Fruit fly (Drosophila melanogaster) whole organism, prepupa: ENCODE results near the gene Obp93a.

ENCODE experiments used
- Blimp-1 ChIP-seq: fragments of 200-800 bp; sonication (Bioruptor generic); optimal IDR thresholded peaks from 3 replicates; lab custom pipeline; 2017; ENCODE audit warnings: missing biosample characterization, missing genetic modification characterization, mild to moderate bottlenecking, moderate library complexity, missing genetic modification reagents
- CG10669 ChIP-seq: fragments of 200-800 bp; sonication (Bioruptor generic); optimal IDR thresholded peaks from 3 replicates; lab custom pipeline; 2018; ENCODE audit warnings: missing biosample characterization, mild to moderate bottlenecking, missing genetic modification characterization, moderate library complexity
- CG11294 ChIP-seq: fragments of 200-800 bp; sonication (Bioruptor generic); IDR thresholded peaks from 2 replicates; pipeline ENCODE4 v1.3.6; 2022; ENCODE audit warnings: missing biosample characterization, missing genetic modification characterization
- CG11762 ChIP-seq: fragments of 200-800 bp; sonication (Bioruptor generic); optimal IDR thresholded peaks from 3 replicates; lab custom pipeline; 2016; ENCODE audit warnings: missing biosample characterization, missing genetic modification characterization; ENCODE audit not compliant: insufficient read depth
- CG11902 ChIP-seq: fragments of 200-800 bp; sonication (Bioruptor generic); optimal IDR thresholded peaks from 3 replicates; lab custom pipeline; 2016; ENCODE audit warnings: missing biosample characterization, missing genetic modification characterization
- CG15336 ChIP-seq: fragments of 200-800 bp; sonication (Bioruptor generic); IDR thresholded peaks from 2 replicates; pipeline ENCODE4 v1.3.6; 2022; ENCODE audit warnings: missing biosample characterization, missing genetic modification characterization
- CG1621 ChIP-seq: fragments of 200-800 bp; sonication (Bioruptor generic); optimal IDR thresholded peaks from 3 replicates; lab custom pipeline; 2018; ENCODE audit warnings: missing biosample characterization, mild to moderate bottlenecking, missing genetic modification characterization
- CG16779 ChIP-seq: fragments of 200-800 bp; sonication (Bioruptor generic); optimal IDR thresholded peaks from 3 replicates; lab custom pipeline; 2017; ENCODE audit warnings: missing biosample characterization, mild to moderate bottlenecking, missing genetic modification characterization
- CG31627 ChIP-seq: fragments of 200-800 bp; sonication (Bioruptor generic); optimal IDR thresholded peaks from 3 replicates; lab custom pipeline; 2016; ENCODE audit warnings: missing biosample characterization, missing genetic modification characterization
- CG32006 ChIP-seq: fragments of 200-800 bp; sonication (Bioruptor generic); optimal IDR thresholded peaks from 3 replicates; lab custom pipeline; 2017; ENCODE audit warnings: missing biosample characterization, mild to moderate bottlenecking, missing genetic modification characterization
- CG34406 ChIP-seq: fragments of 200-800 bp; sonication (Bioruptor generic); optimal IDR thresholded peaks from 3 replicates; lab custom pipeline; 2016; ENCODE audit warnings: missing biosample characterization, missing genetic modification characterization
- CG4318 ChIP-seq: fragments of 200-800 bp; sonication (Bioruptor generic); optimal IDR thresholded peaks from 3 replicates; lab custom pipeline; 2017; ENCODE audit warnings: missing biosample characterization, mild to moderate bottlenecking, missing genetic modification characterization
- CG6163 ChIP-seq: fragments of 200-800 bp; sonication (Bioruptor generic); IDR thresholded peaks from 3 replicates; pipeline ENCODE4 v1.3.6; 2022; ENCODE audit warnings: missing biosample characterization, missing genetic modification characterization
- CG6276 ChIP-seq: fragments of 200-800 bp; sonication (Bioruptor generic); optimal IDR thresholded peaks from 2 replicates; lab custom pipeline; 2017; ENCODE audit warnings: missing biosample characterization, mild to moderate bottlenecking, missing genetic modification characterization
- CG6792 ChIP-seq: fragments of 200-800 bp; sonication (Bioruptor generic); optimal IDR thresholded peaks from 3 replicates; lab custom pipeline; 2016; ENCODE audit warnings: missing biosample characterization, missing genetic modification characterization
- CG6808 ChIP-seq: fragments of 200-800 bp; sonication (Bioruptor generic); optimal IDR thresholded peaks from 3 replicates; lab custom pipeline; 2017; ENCODE audit warnings: missing biosample characterization, missing genetic modification characterization, mild to moderate bottlenecking, moderate library complexity, missing genetic modification reagents
- CG6854 ChIP-seq: fragments of 200-800 bp; sonication (Bioruptor generic); optimal IDR thresholded peaks from 2 replicates; lab custom pipeline; 2017; ENCODE audit warnings: missing biosample characterization, mild to moderate bottlenecking, missing genetic modification characterization
- CG7368 ChIP-seq: fragments of 200-800 bp; sonication (Bioruptor generic); optimal IDR thresholded peaks from 3 replicates; lab custom pipeline; 2016; ENCODE audit warnings: missing biosample characterization, missing genetic modification characterization
- CG8119 ChIP-seq: fragments of 200-800 bp; sonication (Bioruptor generic); IDR thresholded peaks from 3 replicates; pipeline ENCODE4 v1.3.6; 2022; ENCODE audit warnings: missing biosample characterization, missing genetic modification characterization
- CG8319 ChIP-seq: fragments of 200-800 bp; sonication (Bioruptor generic); optimal IDR thresholded peaks from 3 replicates; lab custom pipeline; 2016; ENCODE audit warnings: missing biosample characterization, missing genetic modification characterization
- CG9139 ChIP-seq: fragments of 200-800 bp; sonication (Bioruptor generic); optimal IDR thresholded peaks from 3 replicates; lab custom pipeline; 2017; ENCODE audit warnings: missing biosample characterization, mild to moderate bottlenecking, missing genetic modification characterization
- Eip78C ChIP-seq: fragments of 200-800 bp; sonication (Bioruptor generic); peaks from one replicate; lab custom pipeline; 2016; ENCODE audit warnings: missing biosample characterization, missing genetic modification characterization
- Eip93F ChIP-seq: fragments of 200-800 bp; sonication (Bioruptor generic); optimal IDR thresholded peaks from 2 replicates; lab custom pipeline; 2016; ENCODE audit warnings: missing biosample characterization, mild to moderate bottlenecking, missing genetic modification characterization
- Ets21C ChIP-seq: fragments of 200-800 bp; sonication (Bioruptor generic); optimal IDR thresholded peaks from 3 replicates; lab custom pipeline; 2016; ENCODE audit warnings: missing biosample characterization, missing genetic modification characterization
- Ets96B ChIP-seq: fragments of 200-800 bp; optimal IDR thresholded peaks from 2 replicates; lab custom pipeline; 2019; ENCODE audit warnings: missing biosample characterization, mild to moderate bottlenecking, missing genetic modification characterization, moderate library complexity
- Hr38 ChIP-seq: sonication (Bioruptor generic); optimal IDR thresholded peaks from 2 replicates; lab custom pipeline; 2016; ENCODE audit warnings: missing biosample characterization, missing genetic modification characterization
- Hr39 ChIP-seq: fragments of 200-800 bp; sonication (Bioruptor generic); optimal IDR thresholded peaks from 2 replicates; lab custom pipeline; 2016; ENCODE audit warnings: missing biosample characterization, missing genetic modification characterization
- Hr4 ChIP-seq: fragments of 200-800 bp; sonication (Bioruptor generic); optimal IDR thresholded peaks from 3 replicates; lab custom pipeline; 2016; ENCODE audit warnings: missing biosample characterization, missing genetic modification characterization
- Lpt ChIP-seq: fragments of 200-800 bp; sonication (Bioruptor generic); optimal IDR thresholded peaks from 3 replicates; lab custom pipeline; 2016; ENCODE audit warnings: missing biosample characterization, missing genetic modification characterization
- Met ChIP-seq: fragments of 200-800 bp; sonication (Bioruptor generic); optimal IDR thresholded peaks from 3 replicates; lab custom pipeline; 2016; ENCODE audit warnings: missing biosample characterization, missing genetic modification characterization
- OdsH ChIP-seq: fragments of 200-800 bp; sonication (Bioruptor generic); optimal IDR thresholded peaks from 3 replicates; lab custom pipeline; 2016; ENCODE audit warnings: missing biosample characterization, missing genetic modification characterization
- Smox ChIP-seq: fragments of 200-800 bp; sonication (Bioruptor generic); optimal IDR thresholded peaks from 3 replicates; lab custom pipeline; 2016; ENCODE audit warnings: missing biosample characterization, missing genetic modification characterization
- Sox102F ChIP-seq: fragments of 200-800 bp; sonication (Bioruptor generic); optimal IDR thresholded peaks from 2 replicates; lab custom pipeline; 2016; ENCODE audit warnings: missing biosample characterization, mild to moderate bottlenecking, missing genetic modification characterization
- Sox14 ChIP-seq: fragments of 200-800 bp; sonication (Bioruptor generic); optimal IDR thresholded peaks from 3 replicates; lab custom pipeline; 2016; ENCODE audit warnings: missing biosample characterization, missing genetic modification characterization
- achi ChIP-seq: fragments of 200-800 bp; sonication (Bioruptor generic); optimal IDR thresholded peaks from 3 replicates; lab custom pipeline; 2016; ENCODE audit warnings: missing biosample characterization, missing genetic modification characterization
- acj6 ChIP-seq: fragments of 200-800 bp; sonication (Bioruptor generic); optimal IDR thresholded peaks from 3 replicates; lab custom pipeline; 2016; ENCODE audit warnings: missing biosample characterization, missing genetic modification characterization
- cyc ChIP-seq: fragments of 200-800 bp; sonication (Bioruptor generic); optimal IDR thresholded peaks from 3 replicates; lab custom pipeline; 2016; ENCODE audit warnings: missing biosample characterization, missing genetic modification characterization
- dac ChIP-seq: fragments of 200-800 bp; sonication (Bioruptor generic); optimal IDR thresholded peaks from 2 replicates; lab custom pipeline; 2017; ENCODE audit warnings: missing biosample characterization, mild to moderate bottlenecking, missing genetic modification characterization
- eg ChIP-seq: fragments of 200-800 bp; sonication (Bioruptor generic); IDR thresholded peaks from 3 replicates; pipeline ENCODE4 v1.3.6; 2022; ENCODE audit warnings: missing biosample characterization, missing genetic modification characterization
- esn ChIP-seq: fragments of 200-800 bp; sonication (Bioruptor generic); optimal IDR thresholded peaks from 2 replicates; lab custom pipeline; 2016; ENCODE audit warnings: missing biosample characterization, mild to moderate bottlenecking, missing genetic modification characterization, moderate library complexity
- fd85E ChIP-seq: fragments of 200-800 bp; sonication (Bioruptor generic); optimal IDR thresholded peaks from 3 replicates; lab custom pipeline; 2016; ENCODE audit warnings: missing biosample characterization, missing genetic modification characterization
- lz ChIP-seq: fragments of 200-800 bp; sonication (Bioruptor generic); optimal IDR thresholded peaks from 3 replicates; lab custom pipeline; 2016; ENCODE audit warnings: missing biosample characterization, missing genetic modification characterization
- salr ChIP-seq, 2 experiments: fragments of 200-800 bp; sonication (Bioruptor generic); optimal IDR thresholded peaks; 3 replicates each; lab custom pipeline; 2016 to 2018; ENCODE audit warnings: missing biosample characterization in 2 of 2, missing genetic modification characterization in 2 of 2, mild to moderate bottlenecking in 1 of 2
- spab ChIP-seq: fragments of 200-800 bp; sonication (Bioruptor generic); optimal IDR thresholded peaks from 2 replicates; lab custom pipeline; 2017; ENCODE audit warnings: missing biosample characterization, mild to moderate bottlenecking, missing genetic modification characterization, missing genetic modification reagents
- svp ChIP-seq: fragments of 200-800 bp; sonication (Bioruptor generic); peaks from one replicate; lab custom pipeline; 2016; ENCODE audit warnings: missing biosample characterization, missing genetic modification characterization
- vri ChIP-seq: fragments of 200-800 bp; sonication (Bioruptor generic); optimal IDR thresholded peaks from 3 replicates; lab custom pipeline; 2016; ENCODE audit warnings: missing biosample characterization, mild to moderate bottlenecking, missing genetic modification characterization

The Obp93a gene

dm6 chr3R:21112742-21113465, 16.6 kb downstream of the Obp93a start (continued):
- TF ChIP-seq lz, result peak; percentile 63
- peak; percentile 89 for TF ChIP-seq eg (GFP tag; lab: Robert Waterston, UW)
- TF ChIP-seq CG11762 (GFP tag; lab: Kevin White, UChicago), result peak; percentile 58
- no peak for TF ChIP-seq CG6276 (GFP tag; lab: Kevin White, UChicago)
- TF ChIP-seq CG6163 (GFP tag; lab: Robert Waterston, UW), result peak; percentile 92
- TF ChIP-seq CG34406 (GFP tag; lab: Kevin White, UChicago), result peak; percentile 64
- peak; percentile 84 for TF ChIP-seq CG32006 (GFP tag; lab: Kevin White, UChicago)
- no peak for TF ChIP-seq spab (GFP tag; lab: Kevin White, UChicago)
- peak; percentile 52 for TF ChIP-seq dac
- TF ChIP-seq achi (GFP tag; lab: Kevin White, UChicago), result peak; percentile 75
- no peak for TF ChIP-seq Blimp-1 (GFP tag; lab: Kevin White, UChicago)
- TF ChIP-seq svp (GFP tag; lab: Kevin White, UChicago), result peak; percentile 81
- TF ChIP-seq Hr39 (GFP tag; lab: Kevin White, UChicago), result peak; percentile 70
- TF ChIP-seq salr (GFP tag; optimal IDR thresholded peaks at IDR 0.05; lab: Kevin White, UChicago), result peak; percentile 51 to 66
- peak; percentile 91 for TF ChIP-seq Hr4
- TF ChIP-seq CG15336 (GFP tag; lab: Robert Waterston, UW), result peak; percentile 93
- TF ChIP-seq Eip78C (GFP tag; lab: Kevin White, UChicago), result peak; percentile 95
- TF ChIP-seq CG10669, result no peak
- TF ChIP-seq esn, result peak; percentile 70
- TF ChIP-seq CG6854 (GFP tag; lab: Kevin White, UChicago), result no peak
- TF ChIP-seq CG1621 (tag; lab: Kevin White, UChicago), result peak; percentile 57
- TF ChIP-seq OdsH (GFP tag; lab: Kevin White, UChicago), result peak; percentile 83
- no peak for TF ChIP-seq Eip93F
- TF ChIP-seq vri (GFP tag; lab: Kevin White, UChicago), result peak; percentile 67
- peak; percentile 72 for TF ChIP-seq Sox14 (GFP tag; lab: Kevin White, UChicago)
- peak; percentile 50 for TF ChIP-seq CG31627
- TF ChIP-seq, all 60 proteins: peak for 41

dm6 chr3R:21111964-21112740, 17.4 kb downstream of the Obp93a start:
- TF ChIP-seq CG7368 (GFP tag; lab: Kevin White, UChicago) (peak; percentile 5), Hr38 (GFP tag; lab: Kevin White, UChicago) (no peak), Met (peak; percentile 71), CG8319 (no peak), CG16779 (tag; lab: Kevin White, UChicago) (peak; percentile 5), Hr4 (peak; percentile 64), CG9139 (GFP tag; lab: Kevin White, UChicago) (no peak), Eip93F (peak; percentile 61), acj6 (GFP tag; lab: Kevin White, UChicago) (peak; percentile 51), eg (GFP tag; lab: Robert Waterston, UW) (no peak; the same call in 2 of the 3 replicates), CG11294 (GFP tag; lab: Robert Waterston, UW) (no peak), CG1621 (tag; lab: Kevin White, UChicago) (no peak), CG4318 (GFP tag; lab: Kevin White, UChicago) (peak; percentile 42), CG32006 (GFP tag; lab: Kevin White, UChicago) (peak; percentile 78), Ets96B (tag; lab: Kevin White, UChicago) (peak; percentile 6), Lpt (GFP tag; lab: Kevin White, UChicago) (peak; percentile 40), CG6808 (GFP tag; lab: Kevin White, UChicago) (peak; percentile 28), dac (peak; percentile 41), CG8119 (GFP tag; lab: Robert Waterston, UW) (peak; percentile 45; the same call in 2 of the 3 replicates), spab (GFP tag; lab: Kevin White, UChicago) (no peak), CG6163 (GFP tag; lab: Robert Waterston, UW) (0 out of 3 replicates have a peak, but pooled peaks have one; percentile 25), Ets21C (GFP tag; lab: Kevin White, UChicago) (no peak), cyc (peak; percentile 31), CG6792 (GFP tag; lab: Kevin White, UChicago) (peak; percentile 23), fd85E (GFP tag; lab: Kevin White, UChicago) (no peak), salr (GFP tag; optimal IDR thresholded peaks at IDR 0.05; lab: Kevin White, UChicago) (peak in 1 of 2 experiments; percentile 12), lz (peak; percentile 42), CG6276 (GFP tag; lab: Kevin White, UChicago) (peak; percentile 60), Sox102F (GFP tag; lab: Kevin White, UChicago) (peak; percentile 68), CG11902 (peak; percentile 0), Smox (GFP tag; lab: Kevin White, UChicago) (peak; percentile 54), Blimp-1 (GFP tag; lab: Kevin White, UChicago) (peak; percentile 6)
